Worm (Caenorhabditis elegans) whole organism, L1 larva: Measurements from ENCODE around the gene sde-2.

Source experiments
- lin-39 ChIP-seq: fragments of 150-350 bp; optimal IDR thresholded peaks from 2 replicates; lab custom pipeline; 2014; ENCODE audit warnings: missing biosample characterization, missing genetic modification reagents, missing genetic modification characterization
- mdl-1 ChIP-seq, 2 experiments: fragments of 150-350 bp; optimal IDR thresholded peaks; 2 replicates each; lab custom pipeline; 2014 to 2017; ENCODE audit warnings: missing biosample characterization in 2 of 2, missing genetic modification characterization in 2 of 2, inconsistent platforms in 1 of 2
- swsn-7 ChIP-seq: sonication (generic microtip); optimal IDR thresholded peaks from 2 replicates; lab custom pipeline; 2016; ENCODE audit warnings: missing genetic modification characterization, missing compliant biosample characterization
- ztf-4 ChIP-seq: fragments of 150-350 bp; optimal IDR thresholded peaks from 2 replicates; lab custom pipeline; 2014; ENCODE audit warnings: missing biosample characterization, missing genetic modification characterization

- TF ChIP-seq swsn-7 (tag; lab: Kevin White, UChicago) (no peak), ztf-4 (tag; lab: Kevin White, UChicago) (no peak), mdl-1 (tag; optimal IDR thresholded peaks at IDR 0.05; lab: Kevin White, UChicago) (no peak), lin-39 (tag; lab: Kevin White, UChicago) (no peak)
Measured at ce11 chrV:13657841-13658338, 30.5 kb downstream of the sde-2 start.
